Fruit fly (Drosophila melanogaster) whole organism, prepupa: ENCODE measurements around the gene VhaAC39-2.

Experiments used
- CG16779 ChIP-seq: fragments of 200-800 bp; sonication (Bioruptor generic); optimal IDR thresholded peaks from 3 replicates; lab custom pipeline; 2017; ENCODE audit warnings: missing biosample characterization, mild to moderate bottlenecking, missing genetic modification characterization
- CG34406 ChIP-seq: fragments of 200-800 bp; sonication (Bioruptor generic); optimal IDR thresholded peaks from 3 replicates; lab custom pipeline; 2016; ENCODE audit warnings: missing biosample characterization, missing genetic modification characterization
- CG9139 ChIP-seq: fragments of 200-800 bp; sonication (Bioruptor generic); optimal IDR thresholded peaks from 3 replicates; lab custom pipeline; 2017; ENCODE audit warnings: missing biosample characterization, mild to moderate bottlenecking, missing genetic modification characterization
- Hr39 ChIP-seq: fragments of 200-800 bp; sonication (Bioruptor generic); optimal IDR thresholded peaks from 2 replicates; lab custom pipeline; 2016; ENCODE audit warnings: missing biosample characterization, missing genetic modification characterization
- Lpt ChIP-seq: fragments of 200-800 bp; sonication (Bioruptor generic); optimal IDR thresholded peaks from 3 replicates; lab custom pipeline; 2016; ENCODE audit warnings: missing biosample characterization, missing genetic modification characterization
- dac ChIP-seq: fragments of 200-800 bp; sonication (Bioruptor generic); optimal IDR thresholded peaks from 2 replicates; lab custom pipeline; 2017; ENCODE audit warnings: missing biosample characterization, mild to moderate bottlenecking, missing genetic modification characterization
- esn ChIP-seq: fragments of 200-800 bp; sonication (Bioruptor generic); optimal IDR thresholded peaks from 2 replicates; lab custom pipeline; 2016; ENCODE audit warnings: missing biosample characterization, mild to moderate bottlenecking, missing genetic modification characterization, moderate library complexity
- net ChIP-seq: fragments of 200-800 bp; sonication (Bioruptor generic); optimal IDR thresholded peaks from 3 replicates; lab custom pipeline; 2016; ENCODE audit warnings: missing biosample characterization, missing genetic modification characterization
- svp ChIP-seq: fragments of 200-800 bp; sonication (Bioruptor generic); peaks from one replicate; lab custom pipeline; 2016; ENCODE audit warnings: missing biosample characterization, missing genetic modification characterization

- TF ChIP-seq Lpt (no peak), CG9139 (GFP tag; lab: Kevin White, UChicago) (no peak), esn (GFP tag; lab: Kevin White, UChicago) (no peak), net (GFP tag; lab: Kevin White, UChicago) (no peak), dac (GFP tag; lab: Kevin White, UChicago) (no peak), Hr39 (GFP tag; lab: Kevin White, UChicago) (no peak), svp (GFP tag; lab: Kevin White, UChicago) (no peak), CG34406 (GFP tag; lab: Kevin White, UChicago) (no peak), CG16779 (tag; lab: Kevin White, UChicago) (no peak)
Observed at dm6 chr3R:23120933-23121332, 38.2 kb downstream of the VhaAC39-2 start.
